Worm (Caenorhabditis elegans): ENCODE results near the gene lips-10.

The lips-10 gene

DNA sequence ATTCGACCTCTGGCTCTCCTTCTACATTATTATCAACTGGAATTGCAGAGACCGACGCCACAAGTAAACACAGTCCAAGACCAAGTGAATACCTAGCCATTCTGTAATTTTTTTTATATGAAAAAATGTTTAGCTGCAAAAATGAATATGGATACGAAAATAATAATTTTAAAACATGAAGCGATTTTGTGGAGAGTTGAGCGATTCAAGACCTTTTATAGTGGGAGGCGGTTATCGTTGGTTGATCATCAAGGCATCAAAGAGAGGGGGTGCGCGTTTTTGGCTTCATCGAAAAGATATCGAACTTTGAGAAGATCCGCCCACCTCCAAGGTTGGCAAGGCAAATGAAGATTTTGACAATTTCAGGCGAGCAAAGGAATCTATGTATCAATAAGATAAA lies 7.8 kb downstream of the lips-10 start, which contains the start of gene cut-3:
cut-3 (minus strand) TSS at position 101 of the 400 bp plus-strand sequence.
- TF ChIP-seq pes-1 (GFP tag; IDR thresholded peaks at IDR 0.05) (no peak), tra-4 (tag; optimal IDR thresholded peaks at IDR 0.05) (no peak), sea-1 (GFP tag; conservative IDR thresholded peaks at IDR 0.05) (no peak), B0310.2 (tag; optimal IDR thresholded peaks at IDR 0.05) (no peak), ama-1 (optimal IDR thresholded peaks at IDR 0.05) (no peak)

DNA sequence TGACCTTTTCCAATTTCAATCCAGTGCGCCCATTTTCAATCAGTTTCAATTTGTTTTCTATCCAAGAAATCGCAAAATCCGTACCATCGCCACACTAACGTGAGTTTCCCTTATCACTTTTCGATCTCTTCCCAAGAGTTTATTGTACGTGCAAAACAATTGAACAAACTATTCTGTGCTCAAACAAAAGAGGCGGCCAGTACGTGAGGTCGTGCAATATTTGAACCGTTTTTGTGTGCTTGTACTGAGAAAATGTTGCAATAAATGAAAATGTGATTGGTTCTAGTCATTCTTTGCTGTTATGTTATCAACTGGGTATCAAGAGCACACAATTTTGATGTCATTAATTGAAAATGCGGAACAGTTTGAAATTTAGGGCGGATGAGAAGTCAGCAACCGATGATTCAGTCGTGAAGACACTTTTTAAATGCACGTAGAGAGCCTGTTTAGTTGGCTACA lies 10.7 kb downstream of the lips-10 start, which contains the start of gene F22B5.4:
F22B5.4 (plus strand) TSS at position 51 of the 459 bp plus-strand sequence.
- no peak for TF ChIP-seq tbx-37 (GFP tag; conservative IDR thresholded peaks at IDR 0.05)
- TF ChIP-seq B0310.2 (tag; optimal IDR thresholded peaks at IDR 0.05): no peak
- no peak for TF ChIP-seq sea-1 (GFP tag; conservative IDR thresholded peaks at IDR 0.05)

DNA sequence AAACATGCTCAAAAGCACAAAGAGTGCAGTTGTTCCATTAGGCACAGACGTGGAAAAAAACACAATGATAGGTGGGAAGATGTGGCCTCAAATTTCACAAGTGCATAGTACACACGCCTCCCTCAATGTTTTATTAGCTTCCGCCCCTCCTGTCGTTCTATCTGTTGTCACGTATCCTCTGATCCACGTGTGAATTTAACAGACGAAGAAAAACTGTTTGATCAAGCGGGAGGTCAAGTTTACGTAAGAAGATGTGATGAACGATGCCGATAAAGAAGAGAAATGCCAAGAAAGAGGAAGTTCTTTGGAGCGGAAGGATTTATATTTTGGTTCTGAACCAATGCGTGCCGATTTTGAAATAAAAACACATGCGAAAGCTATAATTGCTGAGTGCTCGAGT lies 11.8 kb downstream of the lips-10 start:
- TF ChIP-seq F13C5.2 (tag; optimal IDR thresholded peaks at IDR 0.05) (no peak), pes-1 (GFP tag; IDR thresholded peaks at IDR 0.05) (no peak), tbx-37 (GFP tag; conservative IDR thresholded peaks at IDR 0.05) (no peak), ama-1 (optimal IDR thresholded peaks at IDR 0.05) (no peak), hmbx-1 (tag; optimal IDR thresholded peaks at IDR 0.05) (no peak), scrt-1 (GFP tag; IDR thresholded peaks at IDR 0.05) (no peak), B0310.2 (tag; optimal IDR thresholded peaks at IDR 0.05) (no peak), ets-7 (tag; optimal IDR thresholded peaks at IDR 0.05) (no peak), flt-1 (GFP tag; IDR thresholded peaks at IDR 0.05) (no peak), tbx-11 (GFP tag; IDR thresholded peaks at IDR 0.05) (no peak), sea-1 (GFP tag; conservative IDR thresholded peaks at IDR 0.05) (no peak), ceh-36 (tag; optimal IDR thresholded peaks at IDR 0.05) (no peak), hnd-1 (tag; optimal IDR thresholded peaks at IDR 0.05) (no peak), tra-4 (tag; optimal IDR thresholded peaks at IDR 0.05) (no peak), hmg-4 (GFP tag; optimal IDR thresholded peaks at IDR 0.05) (no peak)

DNA sequence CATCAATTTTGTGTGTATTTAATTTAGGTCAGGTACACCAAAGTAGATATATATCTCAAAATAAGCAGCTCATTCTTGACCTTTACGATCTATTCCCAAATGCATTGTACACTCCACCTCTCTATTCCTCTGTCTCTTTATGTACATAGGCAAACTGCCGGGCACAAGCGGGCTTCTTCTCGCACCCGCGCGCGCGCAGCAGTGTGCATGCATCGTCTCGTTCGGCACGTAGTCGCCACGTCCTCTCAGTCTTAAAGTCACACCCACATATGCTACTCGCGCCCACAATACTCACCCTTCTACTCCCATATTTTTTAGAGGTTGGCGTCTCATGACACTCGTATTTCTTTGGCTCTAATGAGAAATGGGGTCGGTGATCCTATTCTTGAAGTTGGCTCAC lies 12.5 kb downstream of the lips-10 start:
- TF ChIP-seq hmbx-1 (tag; optimal IDR thresholded peaks at IDR 0.05) (no peak), pes-1 (GFP tag; IDR thresholded peaks at IDR 0.05) (no peak), ceh-13 (GFP tag; optimal IDR thresholded peaks at IDR 0.05) (no peak), B0310.2 (tag; optimal IDR thresholded peaks at IDR 0.05) (no peak), ama-1 (optimal IDR thresholded peaks at IDR 0.05) (no peak), tbx-11 (GFP tag; IDR thresholded peaks at IDR 0.05) (no peak), F13C5.2 (tag; optimal IDR thresholded peaks at IDR 0.05) (no peak), aly-1 (tag; optimal IDR thresholded peaks at IDR 0.05) (no peak), hmg-4 (GFP tag; optimal IDR thresholded peaks at IDR 0.05) (no peak), ceh-36 (tag; optimal IDR thresholded peaks at IDR 0.05) (no peak)

DNA sequence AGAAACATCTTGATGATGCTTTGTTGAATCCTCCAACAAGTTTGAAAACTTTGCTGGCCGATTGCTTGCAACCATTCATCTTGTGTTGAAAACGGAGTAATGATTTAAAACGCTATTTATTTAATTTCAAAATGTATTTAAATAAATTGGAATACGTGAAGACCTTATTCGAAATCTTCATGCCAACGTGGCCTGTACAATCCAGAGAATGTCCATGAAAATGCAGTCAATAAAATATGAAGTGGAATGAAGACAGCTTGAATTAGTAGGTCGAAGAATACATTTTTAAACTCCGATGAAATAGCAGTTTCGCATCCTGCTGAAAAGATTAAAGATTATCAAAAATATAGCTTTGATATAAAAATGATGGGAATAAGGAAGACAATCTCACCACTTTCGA lies 15.5 kb downstream of the lips-10 start, which contains the start of gene F22B5.5:
F22B5.5 (minus strand) TSS at position 101 of the 400 bp plus-strand sequence.
- TF ChIP-seq hnd-1 (tag; optimal IDR thresholded peaks at IDR 0.05) (no peak), pes-1 (GFP tag; IDR thresholded peaks at IDR 0.05) (no peak), tra-4 (tag; optimal IDR thresholded peaks at IDR 0.05) (no peak)

DNA sequence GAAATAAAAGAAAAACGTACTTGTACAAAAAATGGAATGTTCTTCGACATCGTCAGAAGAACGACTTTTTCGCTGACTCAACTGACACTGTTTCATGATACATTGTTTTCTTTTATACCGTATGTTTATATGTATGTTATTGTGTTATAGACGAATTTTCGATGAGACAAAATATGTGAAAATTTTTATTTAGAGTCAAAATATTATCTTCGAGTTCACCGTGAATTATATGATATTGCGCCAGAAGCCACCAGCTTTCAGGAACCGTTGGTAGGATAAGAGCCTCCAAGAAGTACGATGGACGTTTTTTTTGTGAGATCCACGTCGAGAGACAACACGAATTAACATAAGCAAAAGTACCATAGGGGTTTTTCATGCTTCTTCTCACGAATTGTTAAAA lies 17.1 kb downstream of the lips-10 start, which contains the start of gene F22B5.6:
F22B5.6 (minus strand) TSS at position 101 of the 400 bp plus-strand sequence.
- no peak for TF ChIP-seq hmbx-1 (tag; optimal IDR thresholded peaks at IDR 0.05)
- no peak for TF ChIP-seq aly-1 (tag; optimal IDR thresholded peaks at IDR 0.05)
- TF ChIP-seq hnd-1 (tag; optimal IDR thresholded peaks at IDR 0.05): no peak
- TF ChIP-seq B0310.2 (tag; optimal IDR thresholded peaks at IDR 0.05): no peak
- TF ChIP-seq sea-1 (GFP tag; conservative IDR thresholded peaks at IDR 0.05): no peak
- TF ChIP-seq ets-7 (tag; optimal IDR thresholded peaks at IDR 0.05): no peak
- no peak for TF ChIP-seq scrt-1 (GFP tag; IDR thresholded peaks at IDR 0.05)
- TF ChIP-seq flt-1 (GFP tag; IDR thresholded peaks at IDR 0.05): no peak
- TF ChIP-seq ama-1 (optimal IDR thresholded peaks at IDR 0.05): no peak
- TF ChIP-seq tbx-11 (GFP tag; IDR thresholded peaks at IDR 0.05): no peak
- no peak for TF ChIP-seq pes-1 (GFP tag; IDR thresholded peaks at IDR 0.05)
- no peak for TF ChIP-seq F13C5.2 (tag; optimal IDR thresholded peaks at IDR 0.05)
- TF ChIP-seq ceh-36 (tag; optimal IDR thresholded peaks at IDR 0.05): no peak

DNA sequence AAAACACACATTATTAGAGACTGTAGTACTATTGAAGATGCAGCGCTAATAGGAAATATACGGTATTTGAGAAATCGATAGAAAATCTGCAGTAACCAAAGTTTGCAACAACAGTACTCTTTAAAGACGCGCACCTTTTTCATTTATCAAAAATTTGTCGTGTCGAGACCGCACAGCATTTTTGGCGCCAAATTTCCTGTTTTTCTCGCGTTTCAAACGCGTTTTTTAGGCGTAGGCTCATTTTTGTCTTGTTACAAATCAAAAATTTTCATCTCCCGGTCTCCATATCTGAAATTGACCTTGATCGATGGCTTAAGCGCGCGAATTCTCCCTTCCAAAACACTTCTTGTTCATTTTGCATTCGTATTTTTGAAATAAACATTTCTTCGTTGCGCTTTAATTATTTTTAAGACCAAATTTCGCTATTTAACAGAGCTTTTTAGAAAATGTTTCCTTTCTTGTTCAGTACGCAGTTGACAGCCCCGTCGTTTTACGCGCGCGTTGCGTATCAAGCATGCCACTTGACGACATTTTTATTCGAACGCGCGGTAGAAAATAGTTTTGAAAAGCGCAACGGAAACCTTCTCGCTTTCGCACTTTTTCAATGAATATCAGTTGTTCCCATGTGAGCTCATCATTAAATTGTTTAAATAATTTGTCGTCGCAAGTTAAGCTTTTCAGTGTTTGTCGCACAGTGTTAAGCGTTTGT lies 17.9 kb downstream of the lips-10 start:
- no peak for TF ChIP-seq tbx-37 (GFP tag; conservative IDR thresholded peaks at IDR 0.05)

DNA sequence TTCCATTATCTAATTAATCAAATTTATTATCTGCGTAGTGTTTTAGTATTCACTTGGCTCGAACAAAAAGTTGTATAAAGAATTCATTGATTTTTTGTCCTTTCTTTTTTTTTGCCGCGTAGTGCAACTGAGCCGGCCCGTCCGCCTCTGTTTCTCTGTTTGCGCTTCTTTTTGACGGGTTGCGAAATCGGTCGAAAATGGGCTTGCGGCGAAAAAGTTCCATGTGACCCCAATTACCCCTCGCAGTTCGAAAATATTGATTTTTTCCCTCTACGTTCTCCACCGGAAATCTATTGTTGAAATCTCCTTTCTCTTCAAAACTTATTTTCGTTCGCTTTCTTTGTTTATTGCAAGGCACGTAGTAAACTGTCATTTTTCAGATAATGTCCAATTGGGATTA lies 18.5 kb downstream of the lips-10 start, which contains the start of gene zyg-9:
zyg-9 (plus strand) TSS at position 381 of the 400 bp plus-strand sequence.
- TF ChIP-seq F13C5.2 (tag; optimal IDR thresholded peaks at IDR 0.05) (no peak), ama-1 (optimal IDR thresholded peaks at IDR 0.05) (no peak), tra-4 (tag; optimal IDR thresholded peaks at IDR 0.05) (no peak), pes-1 (GFP tag; IDR thresholded peaks at IDR 0.05) (no peak), hmg-4 (GFP tag; optimal IDR thresholded peaks at IDR 0.05) (no peak), tbx-11 (GFP tag; IDR thresholded peaks at IDR 0.05) (no peak), aly-1 (tag; optimal IDR thresholded peaks at IDR 0.05) (no peak), scrt-1 (GFP tag; IDR thresholded peaks at IDR 0.05) (no peak), ets-7 (tag; optimal IDR thresholded peaks at IDR 0.05) (no peak), sea-1 (GFP tag; conservative IDR thresholded peaks at IDR 0.05) (no peak)
